Worm (Caenorhabditis elegans) whole organism, L1 larva: ENCODE data around the gene F37C12.14.

Source experiments
- jun-1 ChIP-seq: fragments of 150-350 bp; optimal IDR thresholded peaks from 2 replicates; lab custom pipeline; 2014; ENCODE audit warnings: missing biosample characterization, missing genetic modification reagents, missing genetic modification characterization
- lin-15B ChIP-seq: fragments of 150-350 bp; sonication (generic microtip); optimal IDR thresholded peaks from 3 replicates; lab custom pipeline; 2014; ENCODE audit warnings: missing biosample characterization, missing genetic modification characterization
- nhr-28 ChIP-seq: fragments of 150-350 bp; optimal IDR thresholded peaks from 2 replicates; lab custom pipeline; 2014; ENCODE audit warnings: missing biosample characterization, missing genetic modification characterization
- xbp-1 ChIP-seq: sonication (generic microtip); optimal IDR thresholded peaks from 2 replicates; lab custom pipeline; 2016; ENCODE audit warnings: missing genetic modification characterization, missing compliant biosample characterization

ce11 chrIII:7232782-7233181 lies 47.4 kb upstream of the F37C12.14 start, which contains the start of gene adr-2:
- TF ChIP-seq xbp-1 (tag; lab: Kevin White, UChicago) (no peak), jun-1 (tag; lab: Kevin White, UChicago) (no peak), lin-15B (tag; lab: Kevin White, UChicago) (no peak), nhr-28 (tag; lab: Kevin White, UChicago) (no peak)
